Worm (Caenorhabditis elegans): ENCODE measurements around the gene R09D1.13.

The R09D1.13 gene

ce11 chrII:9490589-9490988 is 45.3 kb upstream of the R09D1.13 start:
- TF ChIP-seq sma-9 (GFP tag; optimal IDR thresholded peaks at IDR 0.05) = peak; percentile 55
- no peak for TF ChIP-seq sma-9 (tag; optimal IDR thresholded peaks at IDR 0.05)
- no peak for TF ChIP-seq R02D3.7 (tag; optimal IDR thresholded peaks at IDR 0.05)
- TF ChIP-seq nhr-129 (tag; optimal IDR thresholded peaks at IDR 0.05) = no peak
- TF ChIP-seq nhr-25 (tag; optimal IDR thresholded peaks at IDR 0.05) = peak; percentile 8
- TF ChIP-seq alr-1 (tag; optimal IDR thresholded peaks at IDR 0.05) = no peak
- no peak for TF ChIP-seq blmp-1 (tag; optimal IDR thresholded peaks at IDR 0.05; ENCODE audit: insufficient read depth)
- TF ChIP-seq lsy-2 (tag; optimal IDR thresholded peaks at IDR 0.05) = peak in 1 of 2 experiments; percentile 14
- TF ChIP-seq nhr-6 (tag; optimal IDR thresholded peaks at IDR 0.05) = no peak

- TF ChIP-seq C34F6.9 (tag; optimal IDR thresholded peaks at IDR 0.05) (no peak), alr-1 (tag; optimal IDR thresholded peaks at IDR 0.05) (no peak), ceh-82 (tag; optimal IDR thresholded peaks at IDR 0.05) (no peak), R02D3.7 (tag; optimal IDR thresholded peaks at IDR 0.05) (no peak), unc-55 (GFP tag; optimal IDR thresholded peaks at IDR 0.05) (no peak), blmp-1 (tag; optimal IDR thresholded peaks at IDR 0.05; ENCODE audit: insufficient read depth) (no peak)
Observed at ce11 chrII:9489922-9490321, 44.7 kb upstream of the R09D1.13 start.

DNA sequence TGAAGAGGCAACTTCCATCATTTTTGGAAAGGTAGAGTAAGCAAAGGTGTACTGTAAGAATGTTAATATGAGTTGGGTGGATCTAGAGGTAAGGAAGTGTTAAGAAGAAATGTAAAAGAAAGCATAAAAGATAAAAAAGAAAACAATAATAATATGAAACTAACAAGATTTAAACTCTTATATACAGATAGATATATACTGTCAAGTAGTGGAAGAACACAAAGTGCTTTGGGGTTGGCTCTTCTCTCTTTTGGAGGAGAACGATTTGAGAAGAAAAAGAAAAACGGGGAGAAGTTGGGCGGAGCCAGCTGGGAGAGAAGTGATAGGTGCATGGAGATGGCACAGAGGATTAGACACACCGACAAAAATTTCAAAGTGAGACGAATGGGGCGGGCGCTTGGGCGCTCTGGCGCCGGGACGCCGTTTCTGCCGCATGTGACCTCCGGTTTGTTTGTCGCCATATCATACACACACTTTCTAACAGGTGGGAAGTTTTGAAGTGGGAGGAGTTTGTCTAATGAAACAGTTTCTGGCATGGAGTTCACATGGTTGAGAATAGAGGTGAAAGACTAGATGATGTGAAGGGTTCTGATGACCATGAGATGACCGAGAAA is 42.2 kb upstream of the R09D1.13 start, which contains the start of gene T19H5.4:
T19H5.4 (minus strand) TSS at position 51 of the 614 bp plus-strand sequence.
- TF ChIP-seq peb-1 (tag; optimal IDR thresholded peaks at IDR 0.05) (no peak), R02D3.7 (tag; optimal IDR thresholded peaks at IDR 0.05) (no peak), unc-39 (tag; optimal IDR thresholded peaks at IDR 0.05) (no peak), unc-55 (GFP tag; optimal IDR thresholded peaks at IDR 0.05) (no peak), ztf-11 (tag; optimal IDR thresholded peaks at IDR 0.05) (no peak), nhr-12 (tag; optimal IDR thresholded peaks at IDR 0.05) (no peak), dmd-4 (tag; optimal IDR thresholded peaks at IDR 0.05) (no peak), lin-11 (tag; optimal IDR thresholded peaks at IDR 0.05) (peak; percentile 29), lsy-2 (tag; optimal IDR thresholded peaks at IDR 0.05) (peak in 1 of 2 experiments; percentile 30), zag-1 (tag; optimal IDR thresholded peaks at IDR 0.05) (no peak), snpc-4 (tag; optimal IDR thresholded peaks at IDR 0.05) (no peak), skn-1 (tag; optimal IDR thresholded peaks at IDR 0.05) (no peak), nhr-237 (tag; optimal IDR thresholded peaks at IDR 0.05) (no peak), mab-5 (tag; optimal IDR thresholded peaks at IDR 0.05) (no peak), ztf-1 (GFP tag; conservative IDR thresholded peaks at IDR 0.05) (no peak), fos-1 (tag; optimal IDR thresholded peaks at IDR 0.05) (peak; percentile 64), nhr-23 (tag; optimal IDR thresholded peaks at IDR 0.05) (no peak), Y55F3AM.14 (GFP tag; optimal IDR thresholded peaks at IDR 0.05) (peak; percentile 6), egl-27 (tag; optimal IDR thresholded peaks at IDR 0.05) (peak; percentile 65), elt-1 (tag; optimal IDR thresholded peaks at IDR 0.05) (no peak), ceh-82 (tag; optimal IDR thresholded peaks at IDR 0.05) (no peak), ceh-16 (tag; optimal IDR thresholded peaks at IDR 0.05) (no peak), unc-62 (GFP tag; optimal IDR thresholded peaks at IDR 0.05) (no peak), nhr-25 (tag; optimal IDR thresholded peaks at IDR 0.05) (peak; percentile 57), mdl-1 (tag; optimal IDR thresholded peaks at IDR 0.05) (peak; percentile 56 to 59), ztf-4 (tag; optimal IDR thresholded peaks at IDR 0.05) (peak; percentile 24), alr-1 (tag; optimal IDR thresholded peaks at IDR 0.05) (no peak), lin-39 (tag; optimal IDR thresholded peaks at IDR 0.05) (no peak), F13H6.1 (tag; optimal IDR thresholded peaks at IDR 0.05) (peak; percentile 54), blmp-1 (tag; optimal IDR thresholded peaks at IDR 0.05; ENCODE audit: insufficient read depth) (peak; percentile 53), sem-4 (tag; optimal IDR thresholded peaks at IDR 0.05) (no peak), nhr-10 (tag; optimal IDR thresholded peaks at IDR 0.05) (no peak), nhr-6 (tag; optimal IDR thresholded peaks at IDR 0.05) (no peak), mbf-1 (tag; optimal IDR thresholded peaks at IDR 0.05) (no peak), elt-3 (tag; optimal IDR thresholded peaks at IDR 0.05) (no peak), nhr-21 (tag; optimal IDR thresholded peaks at IDR 0.05) (peak; percentile 64), sma-9 (GFP tag; optimal IDR thresholded peaks at IDR 0.05) (peak; percentile 93), sma-9 (tag; optimal IDR thresholded peaks at IDR 0.05) (no peak), gmeb-1 (tag; optimal IDR thresholded peaks at IDR 0.05) (peak; percentile 42), lin-13 (GFP tag; optimal IDR thresholded peaks at IDR 0.05) (no peak), nhr-129 (tag; optimal IDR thresholded peaks at IDR 0.05) (peak; percentile 18), nhr-11 (tag; optimal IDR thresholded peaks at IDR 0.05) (no peak), sma-3 (GFP tag; optimal IDR thresholded peaks at IDR 0.05) (peak; percentile 61), C34F6.9 (tag; optimal IDR thresholded peaks at IDR 0.05) (peak; percentile 2), nhr-77 (tag; optimal IDR thresholded peaks at IDR 0.05) (no peak), crh-2 (tag; optimal IDR thresholded peaks at IDR 0.05) (no peak), ZK546.5 (tag; optimal IDR thresholded peaks at IDR 0.05) (no peak), ama-1 (optimal IDR thresholded peaks at IDR 0.05) (no peak), aly-2 (tag; optimal IDR thresholded peaks at IDR 0.05) (no peak)

All from whole organism, L2 larva.